Worm (Caenorhabditis elegans) whole organism, L4 larva: ENCODE measurements around the gene F41G3.6.
A peak's percentile ranks its signal among the peaks of the same experiment; 100 is the strongest.

Experiments
- T20F7.1 ChIP-seq: fragments of 200-800 bp; sonication (Bioruptor generic); optimal IDR thresholded peaks from 2 replicates; lab custom pipeline; 2018; ENCODE audit warnings: mild to moderate bottlenecking, missing genetic modification characterization, missing compliant biosample characterization
- ceh-32 ChIP-seq: sonication (generic microtip); optimal IDR thresholded peaks from 2 replicates; lab custom pipeline; 2016; ENCODE audit warnings: mild to moderate bottlenecking, missing genetic modification characterization, missing compliant biosample characterization; ENCODE audit not compliant: poor library complexity
- ceh-44 ChIP-seq: fragments of 200-800 bp; sonication (Bioruptor generic); IDR thresholded peaks from 2 replicates; pipeline ENCODE4 v1.3.6; 2022; ENCODE audit warnings: missing genetic modification reagents, missing genetic modification characterization, missing compliant biosample characterization
- ctbp-1 ChIP-seq: fragments of 200-800 bp; sonication (Bioruptor generic); IDR thresholded peaks from 2 replicates; pipeline ENCODE4 v1.3.6; 2022; ENCODE audit warnings: missing genetic modification reagents, missing genetic modification characterization, missing compliant biosample characterization
- daf-12 ChIP-seq: fragments of 150-350 bp; optimal IDR thresholded peaks from 2 replicates; lab custom pipeline; 2014; ENCODE audit warnings: missing biosample characterization, missing genetic modification reagents, missing genetic modification characterization
- daf-16 ChIP-seq, 3 experiments: sonication (generic microtip); optimal IDR thresholded peaks; 2 replicates each; lab custom pipeline; 2016 to 2017; ENCODE audit warnings: missing genetic modification characterization in 3 of 3, missing genetic modification reagents in 3 of 3, mild to moderate bottlenecking in 2 of 3, missing compliant biosample characterization in 2 of 3, missing biosample characterization in 1 of 3, moderate library complexity in 1 of 3
- daf-8 ChIP-seq: fragments of 200-800 bp; sonication (Bioruptor generic); IDR thresholded peaks from 2 replicates; pipeline ENCODE4 v1.3.6; 2022; ENCODE audit warnings: missing genetic modification characterization, missing compliant biosample characterization
- dmd-9 ChIP-seq: fragments of 200-800 bp; sonication (Bioruptor generic); IDR thresholded peaks from 2 replicates; pipeline ENCODE4 v1.3.6; 2022; ENCODE audit warnings: missing genetic modification reagents, missing genetic modification characterization, missing compliant biosample characterization
- dpl-1 ChIP-seq: fragments of 150-350 bp; optimal IDR thresholded peaks from 2 replicates; lab custom pipeline; 2014; ENCODE audit warnings: missing biosample characterization, missing genetic modification reagents, missing genetic modification characterization
- fkh-10 ChIP-seq: fragments of 150-350 bp; optimal IDR thresholded peaks from 2 replicates; lab custom pipeline; 2014; ENCODE audit warnings: missing biosample characterization, missing genetic modification reagents, missing genetic modification characterization
- gei-8 ChIP-seq: fragments of 200-800 bp; sonication (Bioruptor generic); optimal IDR thresholded peaks from 2 replicates; lab custom pipeline; 2018; ENCODE audit warnings: mild to moderate bottlenecking, missing genetic modification characterization, missing compliant biosample characterization
- hif-1 ChIP-seq, 2 experiments: sonication (generic microtip); optimal IDR thresholded peaks; 2 replicates each; lab custom pipeline; 2016 to 2017; ENCODE audit warnings: missing compliant biosample characterization in 2 of 2, missing genetic modification characterization in 2 of 2, missing genetic modification reagents in 2 of 2, missing genotype in 2 of 2, mild to moderate bottlenecking in 1 of 2
- hlh-11 ChIP-seq: fragments of 200-800 bp; sonication (Bioruptor generic); optimal IDR thresholded peaks from 2 replicates; lab custom pipeline; 2018; ENCODE audit warnings: mild to moderate bottlenecking, missing genetic modification characterization, missing compliant biosample characterization
- hlh-30 ChIP-seq: sonication (generic microtip); optimal IDR thresholded peaks from 2 replicates; lab custom pipeline; 2017; ENCODE audit warnings: antibody characterized with exemption, mild to moderate bottlenecking, missing genetic modification characterization, missing compliant biosample characterization; ENCODE audit not compliant: insufficient read depth
- hmg-1.1 ChIP-seq: fragments of 200-800 bp; sonication (Bioruptor generic); IDR thresholded peaks from 2 replicates; pipeline ENCODE4 v1.3.6; 2022; ENCODE audit warnings: missing genetic modification reagents, missing genetic modification characterization, missing compliant biosample characterization
- jun-1 ChIP-seq: fragments of 150-350 bp; optimal IDR thresholded peaks from 2 replicates; lab custom pipeline; 2014; ENCODE audit warnings: missing biosample characterization, missing genetic modification reagents, missing genetic modification characterization
- lin-13 ChIP-seq: fragments of 150-350 bp; optimal IDR thresholded peaks from 2 replicates; lab custom pipeline; 2014; ENCODE audit warnings: missing biosample characterization, missing genetic modification reagents, missing genetic modification characterization
- lin-38 ChIP-seq: fragments of 200-800 bp; sonication (Bioruptor generic); IDR thresholded peaks from 2 replicates; pipeline ENCODE4 v1.3.6; 2022; ENCODE audit warnings: missing genetic modification reagents, missing genetic modification characterization, missing compliant biosample characterization
- lsy-2 ChIP-seq, 2 experiments: fragments of 150-350 bp in 1 of 2; sonication (generic microtip) in 1 of 2; optimal IDR thresholded peaks; 2 replicates each; lab custom pipeline; 2014 to 2017; ENCODE audit warnings: missing biosample characterization in 2 of 2, missing genetic modification characterization in 2 of 2
- mdt-29 ChIP-seq: fragments of 200-800 bp; sonication (Bioruptor generic); IDR thresholded peaks from 2 replicates; pipeline ENCODE4 v1.3.6; 2022; ENCODE audit warnings: missing genetic modification reagents, missing genetic modification characterization, missing compliant biosample characterization
- mep-1 ChIP-seq: fragments of 150-350 bp; sonication (generic microtip); optimal IDR thresholded peaks from 3 replicates; lab custom pipeline; 2014; ENCODE audit warnings: missing biosample characterization, missing genetic modification characterization
- mes-2 ChIP-seq: sonication (generic microtip); optimal IDR thresholded peaks from 2 replicates; lab custom pipeline; 2016; ENCODE audit warnings: missing genotype, mild to moderate bottlenecking, missing genetic modification characterization, missing compliant biosample characterization; ENCODE audit not compliant: poor library complexity, severe bottlenecking
- nhr-102 ChIP-seq: sonication (generic microtip); optimal IDR thresholded peaks from 2 replicates; lab custom pipeline; 2016; ENCODE audit warnings: mild to moderate bottlenecking, missing genetic modification characterization, moderate library complexity, missing compliant biosample characterization
- nhr-11 ChIP-seq: fragments of 150-350 bp; optimal IDR thresholded peaks from 2 replicates; lab custom pipeline; 2014; ENCODE audit warnings: missing biosample characterization, missing genetic modification characterization
- nhr-25 ChIP-seq: sonication (generic microtip); optimal IDR thresholded peaks from 2 replicates; lab custom pipeline; 2017; ENCODE audit warnings: missing genetic modification characterization, mild to moderate bottlenecking, missing compliant biosample characterization, antibody characterized with exemption, moderate library complexity, borderline replicate concordance; ENCODE audit not compliant: insufficient read depth
- nhr-28 ChIP-seq: fragments of 150-350 bp; optimal IDR thresholded peaks from 2 replicates; lab custom pipeline; 2014; ENCODE audit warnings: missing biosample characterization, missing genetic modification characterization
- nhr-41 ChIP-seq: fragments of 200-800 bp; sonication (Bioruptor generic); IDR thresholded peaks from 2 replicates; pipeline ENCODE4 v1.3.6; 2022; ENCODE audit warnings: missing genetic modification reagents, missing genetic modification characterization, missing compliant biosample characterization
- nhr-42 ChIP-seq: fragments of 200-800 bp; sonication (Bioruptor generic); IDR thresholded peaks from 2 replicates; pipeline ENCODE4 v1.3.6; 2022; ENCODE audit warnings: missing genetic modification characterization, missing compliant biosample characterization
- nhr-6 ChIP-seq: fragments of 150-350 bp; optimal IDR thresholded peaks from 2 replicates; lab custom pipeline; 2014; ENCODE audit warnings: missing biosample characterization, missing genetic modification characterization
- nhr-77 ChIP-seq: fragments of 150-350 bp; optimal IDR thresholded peaks from 2 replicates; lab custom pipeline; 2014; ENCODE audit warnings: missing biosample characterization, missing genetic modification characterization
- pha-4 ChIP-seq, 2 experiments: fragments of 150-350 bp in 1 of 2; fragments of 200-800 bp in 1 of 2; sonication (Bioruptor generic) in 1 of 2; IDR thresholded peaks in 1 of 2; optimal IDR thresholded peaks in 1 of 2; 2 replicates each; pipeline versions ENCODE4 v1.3.6 to Lab custom; 2014 to 2022; ENCODE audit warnings: missing genetic modification characterization in 2 of 2, missing genetic modification reagents in 2 of 2, missing biosample characterization in 1 of 2, missing compliant biosample characterization in 1 of 2
- rbr-2 ChIP-seq: sonication (generic microtip); optimal IDR thresholded peaks from 2 replicates; lab custom pipeline; 2016; ENCODE audit warnings: missing genotype, missing genetic modification characterization, missing compliant biosample characterization
- saeg-2 ChIP-seq: fragments of 200-800 bp; sonication (Bioruptor generic); IDR thresholded peaks from 2 replicates; pipeline ENCODE4 v1.3.6; 2022; ENCODE audit warnings: missing genetic modification reagents, missing genetic modification characterization, missing compliant biosample characterization
- spr-1 ChIP-seq: sonication (generic microtip); optimal IDR thresholded peaks from 2 replicates; lab custom pipeline; 2016; ENCODE audit warnings: mild to moderate bottlenecking, missing genetic modification characterization, missing compliant biosample characterization
- tag-97 ChIP-seq: fragments of 200-800 bp; sonication (Bioruptor generic); IDR thresholded peaks from 2 replicates; pipeline ENCODE4 v1.3.6; 2022; ENCODE audit warnings: missing genetic modification characterization, missing compliant biosample characterization
- unc-130 ChIP-seq: sonication (generic microtip); optimal IDR thresholded peaks from 2 replicates; lab custom pipeline; 2016; ENCODE audit warnings: missing genetic modification reagents, missing genetic modification characterization, missing compliant biosample characterization
- unc-62 ChIP-seq, 3 experiments: fragments of 150-350 bp in 1 of 3; sonication (generic microtip); optimal IDR thresholded peaks in 2 of 3; peaks in 1 of 3; 1 replicate in 1 of 3; 2 replicates in 2 of 3; lab custom pipeline; 2014 to 2017; ENCODE audit warnings: missing biosample characterization in 3 of 3, missing genetic modification characterization in 3 of 3, missing genetic modification reagents in 3 of 3, missing genotype in 1 of 3
- vab-7 ChIP-seq: fragments of 200-800 bp; sonication (Bioruptor generic); IDR thresholded peaks from 2 replicates; pipeline ENCODE4 v1.3.6; 2022; ENCODE audit warnings: missing genetic modification reagents, missing genetic modification characterization, missing compliant biosample characterization
- zip-11 ChIP-seq: fragments of 200-800 bp; sonication (Bioruptor generic); IDR thresholded peaks from 2 replicates; pipeline ENCODE4 v1.3.6; 2022; ENCODE audit warnings: missing genetic modification characterization, missing compliant biosample characterization

Gene F41G3.6

ce11 chrII:6721581-6721980 lies 21.1 kb upstream of the F41G3.6 start (continued):
- TF ChIP-seq nhr-41 (peak; percentile 63; the same call in 1 of the 2 replicates), ctbp-1 (0 out of 2 replicates have a peak, but pooled peaks have one; percentile 38), hlh-11 (tag; lab: Kevin White, UChicago) (no peak), daf-8 (GFP tag; lab: Robert Waterston, UW) (no peak), nhr-42 (GFP tag; lab: Robert Waterston, UW) (0 out of 2 replicates have a peak, but pooled peaks have one; percentile 18), vab-7 (GFP tag; lab: Robert Waterston, UW) (peak; percentile 72; the same call in 1 of the 2 replicates)

ce11 chrII:6726814-6727213 lies 15.9 kb upstream of the F41G3.6 start:
- TF ChIP-seq saeg-2 (GFP tag; lab: Robert Waterston, UW) (no peak), unc-62 (GFP tag; optimal IDR thresholded peaks at IDR 0.05 in 1 of 2; lab: Kevin White, UChicago) (peak in 1 of 2 experiments; percentile 69), unc-62 (tag; optimal IDR thresholded peaks at IDR 0.05; lab: Kevin White, UChicago) (no peak)

ce11 chrII:6729331-6729730 lies 13.4 kb upstream of the F41G3.6 start, which contains the start of gene T14B4.8:
T14B4.8 (minus strand) TSS chrII:6729390.
- no peak for TF ChIP-seq jun-1 (tag; lab: Kevin White, UChicago)
- peak in 1 of 2 experiments; percentile 94 for TF ChIP-seq unc-62 (GFP tag; optimal IDR thresholded peaks at IDR 0.05 in 1 of 2; lab: Kevin White, UChicago)
- no peak for TF ChIP-seq unc-62 (tag; optimal IDR thresholded peaks at IDR 0.05; lab: Kevin White, UChicago)
- TF ChIP-seq nhr-6 (tag; lab: Kevin White, UChicago) = no peak
- TF ChIP-seq fkh-10 (GFP tag; lab: Kevin White, UChicago) = peak; percentile 22
- TF ChIP-seq hmg-1.1 (GFP tag; lab: Robert Waterston, UW) = peak; percentile 38; the same call in 1 of the 2 replicates

DNA sequence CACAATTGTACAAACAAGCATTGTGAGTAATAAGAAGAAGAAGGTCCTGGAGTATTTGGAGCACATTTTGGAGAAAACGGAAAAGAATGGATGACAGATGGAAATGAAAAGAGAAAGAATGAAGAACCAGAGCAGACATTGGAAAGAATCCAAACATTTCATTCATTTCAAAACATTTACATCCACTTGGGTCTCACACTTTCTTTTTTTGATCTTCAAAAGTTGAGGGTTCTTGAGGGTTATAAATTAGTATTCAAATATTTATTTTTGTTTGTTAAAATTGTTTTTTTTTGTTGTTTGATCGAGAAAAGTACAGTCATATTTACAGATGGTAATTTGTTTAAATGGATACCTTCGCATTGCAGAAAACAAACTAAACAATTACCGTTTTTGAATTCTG lies 9.0 kb upstream of the F41G3.6 start, which contains the start of gene T14B4.9:
Gene T14B4.9 (minus strand): TSS at position 101 of the 400 bp plus-strand sequence.
- no peak for TF ChIP-seq zip-11 (GFP tag; lab: Robert Waterston, UW)
- no peak for TF ChIP-seq mdt-29 (GFP tag; lab: Robert Waterston, UW)
- no peak for TF ChIP-seq lsy-2 (tag; optimal IDR thresholded peaks at IDR 0.05; lab: Kevin White, UChicago)
- no peak for TF ChIP-seq daf-12
- TF ChIP-seq nhr-102 = no peak
- TF ChIP-seq daf-16 (GFP tag; optimal IDR thresholded peaks at IDR 0.05; lab: Kevin White, UChicago) = no peak
- no peak for TF ChIP-seq daf-16 (tag; optimal IDR thresholded peaks at IDR 0.05; lab: Kevin White, UChicago)
- no peak for TF ChIP-seq gei-8 (GFP tag; lab: Kevin White, UChicago)

DNA sequence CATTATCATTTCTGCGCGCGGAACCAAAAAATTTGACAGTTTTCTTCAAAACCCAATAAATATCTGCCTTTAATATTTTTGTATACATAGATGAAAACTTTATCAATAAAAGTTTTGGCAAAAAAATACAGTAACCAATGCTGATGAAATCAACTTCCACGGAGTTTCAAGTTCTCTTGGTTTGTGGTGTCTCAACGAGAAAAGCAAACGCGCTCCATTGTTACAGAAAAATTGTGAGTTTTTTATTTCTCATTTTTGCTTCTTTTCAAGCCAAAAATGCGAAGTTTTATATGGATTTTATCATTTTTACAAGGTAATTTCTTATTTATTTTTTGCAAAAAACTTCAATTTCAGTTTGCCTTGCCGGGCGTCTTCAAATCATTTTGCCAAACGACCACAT lies 8.0 kb upstream of the F41G3.6 start, which contains the start of gene T14B4.3:
Gene T14B4.3 (plus strand): TSS at position 264 of the 400 bp plus-strand sequence.
- TF ChIP-seq nhr-6 (tag; lab: Kevin White, UChicago) = peak; percentile 75
- no peak for TF ChIP-seq tag-97 (GFP tag; lab: Robert Waterston, UW)
- peak; percentile 61 for TF ChIP-seq dpl-1
- no peak for TF ChIP-seq pha-4 (GFP tag; IDR thresholded peaks at IDR 0.05; lab: Robert Waterston, UW)
- TF ChIP-seq pha-4 (tag; optimal IDR thresholded peaks at IDR 0.05; lab: Kevin White, UChicago) = peak; percentile 51
- peak; percentile 76 for TF ChIP-seq unc-130 (GFP tag; lab: Kevin White, UChicago)
- peak; percentile 14 for TF ChIP-seq lin-13 (GFP tag; lab: Kevin White, UChicago)
- TF ChIP-seq dmd-9 (GFP tag; lab: Robert Waterston, UW) = no peak
- no peak for TF ChIP-seq ceh-32 (tag; lab: Kevin White, UChicago)
- peak; percentile 45 for TF ChIP-seq nhr-11 (tag; lab: Kevin White, UChicago)
- peak; percentile 51 for TF ChIP-seq rbr-2
- TF ChIP-seq mep-1 (tag; lab: Kevin White, UChicago) = peak; percentile 73
- peak; percentile 30 for TF ChIP-seq hlh-30
- TF ChIP-seq nhr-25 (tag; lab: Kevin White, UChicago) = no peak
- TF ChIP-seq gei-8 (GFP tag; lab: Kevin White, UChicago) = no peak
- TF ChIP-seq nhr-28 (tag; lab: Kevin White, UChicago) = peak; percentile 59
- peak; percentile 74 for TF ChIP-seq T20F7.1 (GFP tag; lab: Kevin White, UChicago)
- no peak for TF ChIP-seq spr-1
- 0 out of 2 replicates have a peak, but pooled peaks have one; percentile 27 for TF ChIP-seq ceh-44 (GFP tag; lab: Robert Waterston, UW)
- TF ChIP-seq ctbp-1 = no peak
- peak; percentile 94 for TF ChIP-seq mes-2
- TF ChIP-seq hmg-1.1 (GFP tag; lab: Robert Waterston, UW) = peak; percentile 26; the same call in 1 of the 2 replicates
- peak; percentile 77 for TF ChIP-seq nhr-77 (tag; lab: Kevin White, UChicago)
- TF ChIP-seq hif-1 (tag; optimal IDR thresholded peaks at IDR 0.05; lab: Kevin White, UChicago) = peak in 1 of 2 experiments; percentile 77
- TF ChIP-seq lin-38 (GFP tag; lab: Robert Waterston, UW) = peak; percentile 97
- TF ChIP-seq daf-16 (GFP tag; optimal IDR thresholded peaks at IDR 0.05; lab: Kevin White, UChicago) = no peak
- TF ChIP-seq daf-16 (tag; optimal IDR thresholded peaks at IDR 0.05; lab: Kevin White, UChicago) = no peak
